Fruit fly (Drosophila melanogaster) whole organism, embryonic: Measurements from ENCODE around the gene Spx.
A peak's percentile ranks its signal among the peaks of the same experiment; 100 is the strongest.

Experiments
- Awh ChIP-seq: fragments of 200-800 bp; sonication (Bioruptor generic); IDR thresholded peaks from 2 replicates; pipeline ENCODE4, ENCODE4 v1.3.6; 2022; ENCODE audit warnings: missing biosample characterization, missing genetic modification characterization
- BEAF-32 ChIP-seq: fragments of 200-800 bp; sonication (Bioruptor generic); optimal IDR thresholded peaks from 3 replicates; lab custom pipeline; 2017; ENCODE audit warnings: missing biosample characterization, missing genetic modification characterization, mild to moderate bottlenecking, moderate library complexity, missing genetic modification reagents
- Blimp-1 ChIP-seq: fragments of 200-800 bp; sonication (Bioruptor generic); optimal IDR thresholded peaks from 3 replicates; lab custom pipeline; 2018; ENCODE audit warnings: missing biosample characterization, missing genetic modification characterization, mild to moderate bottlenecking, moderate library complexity, missing genetic modification reagents
- BtbVII ChIP-seq: fragments of 200-800 bp; sonication (Bioruptor generic); optimal IDR thresholded peaks from 3 replicates; lab custom pipeline; 2017; ENCODE audit warnings: missing biosample characterization, mild to moderate bottlenecking, missing genetic modification characterization
- C15 ChIP-seq: fragments of 200-800 bp; sonication (Bioruptor generic); IDR thresholded peaks from 3 replicates; pipeline ENCODE4 v1.3.6; 2022; ENCODE audit warnings: missing biosample characterization, missing genetic modification characterization
- CG10147 ChIP-seq: fragments of 200-800 bp; sonication (Bioruptor generic); optimal IDR thresholded peaks from 2 replicates; lab custom pipeline; 2019; ENCODE audit warnings: missing biosample characterization, mild to moderate bottlenecking, missing genetic modification characterization, moderate library complexity
- CG10267 ChIP-seq: fragments of 200-800 bp; sonication (Bioruptor generic); optimal IDR thresholded peaks from 2 replicates; lab custom pipeline; 2018; ENCODE audit warnings: missing biosample characterization, mild to moderate bottlenecking, missing genetic modification characterization, moderate library complexity
- CG10959 ChIP-seq: fragments of 200-800 bp; sonication (Bioruptor generic); IDR thresholded peaks from 2 replicates; pipeline ENCODE4 v1.3.6; 2022; ENCODE audit warnings: missing biosample characterization, missing genetic modification characterization
- CG11456 ChIP-seq: fragments of 200-800 bp; sonication (Bioruptor generic); IDR thresholded peaks from 3 replicates; pipeline ENCODE4 v1.3.6; 2022; ENCODE audit warnings: missing biosample characterization, missing genetic modification characterization
- CG13894 ChIP-seq: fragments of 200-800 bp; sonication (Bioruptor generic); optimal IDR thresholded peaks from 3 replicates; lab custom pipeline; 2018; ENCODE audit warnings: missing biosample characterization, mild to moderate bottlenecking, missing genetic modification characterization, moderate library complexity
- CG17328 ChIP-seq: fragments of 200-800 bp; sonication (Bioruptor generic); IDR thresholded peaks from 2 replicates; pipeline ENCODE4 v1.3.6; 2022; ENCODE audit warnings: missing biosample characterization, missing genetic modification characterization
- CG1832 ChIP-seq: fragments of 200-800 bp; sonication (Bioruptor generic); optimal IDR thresholded peaks from 2 replicates; lab custom pipeline; 2017; ENCODE audit warnings: missing biosample characterization, mild to moderate bottlenecking, missing genetic modification characterization, inconsistent platforms
- CG18619 ChIP-seq: fragments of 200-800 bp; sonication (Bioruptor generic); optimal IDR thresholded peaks from 3 replicates; lab custom pipeline; 2017; ENCODE audit warnings: missing biosample characterization, mild to moderate bottlenecking, missing genetic modification characterization
- CG2875 ChIP-seq: fragments of 200-800 bp; sonication (Bioruptor generic); optimal IDR thresholded peaks from 2 replicates; lab custom pipeline; 2017; ENCODE audit warnings: missing biosample characterization, mild to moderate bottlenecking, missing genetic modification characterization, missing genetic modification reagents
- CG30431 ChIP-seq: fragments of 200-800 bp; sonication (Bioruptor generic); optimal IDR thresholded peaks from 2 replicates; lab custom pipeline; 2017; ENCODE audit warnings: missing biosample characterization, missing genetic modification characterization
- CG31365 ChIP-seq: fragments of 200-800 bp; sonication (Bioruptor generic); optimal IDR thresholded peaks from 2 replicates; lab custom pipeline; 2018; ENCODE audit warnings: missing biosample characterization, mild to moderate bottlenecking, missing genetic modification characterization
- CG4404 ChIP-seq: fragments of 200-800 bp; sonication (Bioruptor generic); IDR thresholded peaks from 2 replicates; pipeline ENCODE4 v1.3.6; 2022; ENCODE audit warnings: missing biosample characterization, missing genetic modification characterization
- CG4730 ChIP-seq: fragments of 200-800 bp; sonication (Bioruptor generic); IDR thresholded peaks from 2 replicates; pipeline ENCODE4 v1.3.6; 2022; ENCODE audit warnings: missing biosample characterization, missing genetic modification characterization
- CG4820 ChIP-seq: fragments of 200-800 bp; sonication (Bioruptor generic); optimal IDR thresholded peaks from 3 replicates; lab custom pipeline; 2016; ENCODE audit warnings: missing biosample characterization, missing genetic modification characterization
- CG6654 ChIP-seq: fragments of 200-800 bp; sonication (Bioruptor generic); optimal IDR thresholded peaks from 2 replicates; lab custom pipeline; 2017; ENCODE audit warnings: missing biosample characterization, mild to moderate bottlenecking, missing genetic modification characterization
- CG7271 ChIP-seq: fragments of 200-800 bp; sonication (Bioruptor generic); optimal IDR thresholded peaks from 2 replicates; lab custom pipeline; 2018; ENCODE audit warnings: missing biosample characterization, mild to moderate bottlenecking, missing genetic modification characterization, moderate library complexity
- CG7556 ChIP-seq: fragments of 200-800 bp; sonication (Bioruptor generic); optimal IDR thresholded peaks from 2 replicates; lab custom pipeline; 2017; ENCODE audit warnings: missing biosample characterization, mild to moderate bottlenecking, missing genetic modification characterization
- CG8388 ChIP-seq: fragments of 200-800 bp; sonication (Bioruptor generic); optimal IDR thresholded peaks from 2 replicates; lab custom pipeline; 2019; ENCODE audit warnings: missing biosample characterization, mild to moderate bottlenecking, missing genetic modification characterization, moderate library complexity
- CG8478 ChIP-seq: fragments of >200 bp; optimal IDR thresholded peaks from 2 replicates; lab custom pipeline; 2018
- Camta ChIP-seq: fragments of 200-800 bp; sonication (Bioruptor generic); optimal IDR thresholded peaks from 2 replicates; lab custom pipeline; 2016; ENCODE audit warnings: missing biosample characterization, missing genetic modification characterization
- Deaf1 ChIP-seq: fragments of 200-800 bp; optimal IDR thresholded peaks from 3 replicates; lab custom pipeline; 2019; ENCODE audit warnings: missing biosample characterization, mild to moderate bottlenecking, missing genetic modification characterization, moderate library complexity
- Dref ChIP-seq: fragments of 200-800 bp; sonication (Bioruptor generic); IDR thresholded peaks from 2 replicates; pipeline ENCODE4 v1.3.6; 2022; ENCODE audit warnings: missing biosample characterization, missing genetic modification characterization
- Drgx ChIP-seq: fragments of 200-800 bp; sonication (Bioruptor generic); IDR thresholded peaks from 2 replicates; pipeline ENCODE4 v1.3.6; 2022; ENCODE audit warnings: missing biosample characterization, missing genetic modification characterization
- Fer1 ChIP-seq: fragments of 200-800 bp; sonication (Bioruptor generic); optimal IDR thresholded peaks from 2 replicates; lab custom pipeline; 2017; ENCODE audit warnings: missing biosample characterization, mild to moderate bottlenecking, missing genetic modification characterization
- HmgZ ChIP-seq: fragments of 200-800 bp; sonication (Bioruptor generic); optimal IDR thresholded peaks from 2 replicates; lab custom pipeline; 2018; ENCODE audit warnings: missing biosample characterization, mild to moderate bottlenecking, missing genetic modification characterization
- Hsf ChIP-seq: fragments of 200-800 bp; sonication (Bioruptor generic); optimal IDR thresholded peaks from 3 replicates; lab custom pipeline; 2016; ENCODE audit warnings: missing biosample characterization, missing genetic modification characterization
- Mes4 ChIP-seq: fragments of 200-800 bp; sonication (Bioruptor generic); optimal IDR thresholded peaks from 2 replicates; lab custom pipeline; 2016; ENCODE audit warnings: missing biosample characterization, missing genetic modification characterization
- Ptx1 ChIP-seq: fragments of 200-800 bp; sonication (Bioruptor generic); IDR thresholded peaks from 2 replicates; pipeline ENCODE4 v1.3.6; 2022; ENCODE audit warnings: missing biosample characterization, missing genetic modification characterization
- Stat92E ChIP-seq, 3 experiments: fragments of >200 bp in 2 of 3; fragments of 200-800 bp in 1 of 3; sonication (Bioruptor generic) in 1 of 3; optimal IDR thresholded peaks; 2 replicates each; lab custom pipeline; 2017 to 2019; ENCODE audit warnings: missing biosample characterization in 3 of 3, missing genetic modification characterization in 3 of 3, mild to moderate bottlenecking in 1 of 3, moderate library complexity in 1 of 3
- TFAM ChIP-seq: fragments of 200-800 bp; sonication (Bioruptor generic); optimal IDR thresholded peaks from 2 replicates; lab custom pipeline; 2017; ENCODE audit warnings: missing biosample characterization, missing genetic modification characterization, inconsistent platforms
- Taf1 ChIP-seq: fragments of 200-800 bp; sonication (Bioruptor generic); IDR thresholded peaks from 2 replicates; pipeline ENCODE4 v1.3.6; 2022; ENCODE audit warnings: missing biosample characterization, missing genetic modification characterization
- Vsx1 ChIP-seq: fragments of 200-800 bp; sonication (Bioruptor generic); optimal IDR thresholded peaks from 2 replicates; lab custom pipeline; 2017; ENCODE audit warnings: missing biosample characterization, mild to moderate bottlenecking, missing genetic modification characterization, missing genetic modification reagents
- al ChIP-seq: fragments of 200-800 bp; sonication (Bioruptor generic); IDR thresholded peaks from 2 replicates; pipeline ENCODE4 v1.3.6; 2022; ENCODE audit warnings: missing biosample characterization, missing genetic modification characterization
- ci ChIP-seq: fragments of 200-800 bp; sonication (Bioruptor generic); IDR thresholded peaks from 3 replicates; pipeline ENCODE4 v1.3.6; 2022; ENCODE audit warnings: missing biosample characterization, missing genetic modification characterization
- fd3F ChIP-seq: fragments of 200-800 bp; sonication (Bioruptor generic); optimal IDR thresholded peaks from 2 replicates; lab custom pipeline; 2018; ENCODE audit warnings: missing biosample characterization, mild to moderate bottlenecking, missing genetic modification characterization, moderate library complexity
- gcm ChIP-seq: fragments of 200-800 bp; sonication (Bioruptor generic); optimal IDR thresholded peaks from 2 replicates; lab custom pipeline; 2019; ENCODE audit warnings: missing biosample characterization, mild to moderate bottlenecking, missing genetic modification characterization, moderate library complexity
- gem ChIP-seq: fragments of 200-800 bp; sonication (Bioruptor generic); optimal IDR thresholded peaks from 2 replicates; lab custom pipeline; 2019; ENCODE audit warnings: missing biosample characterization, mild to moderate bottlenecking, missing genetic modification characterization, moderate library complexity
- grau ChIP-seq: fragments of 200-800 bp; optimal IDR thresholded peaks from 3 replicates; lab custom pipeline; 2019; ENCODE audit warnings: missing biosample characterization, mild to moderate bottlenecking, missing genetic modification characterization, moderate library complexity
- grn ChIP-seq: fragments of 200-800 bp; sonication (Bioruptor generic); optimal IDR thresholded peaks from 3 replicates; lab custom pipeline; 2017; ENCODE audit warnings: missing biosample characterization, missing genetic modification characterization
- kay ChIP-seq: fragments of 200-800 bp; sonication (Bioruptor generic); optimal IDR thresholded peaks from 2 replicates; lab custom pipeline; 2016; ENCODE audit warnings: missing biosample characterization, missing genetic modification characterization
- lab ChIP-seq: fragments of 200-800 bp; sonication (Bioruptor generic); optimal IDR thresholded peaks from 3 replicates; lab custom pipeline; 2017; ENCODE audit warnings: missing biosample characterization, missing genetic modification characterization, mild to moderate bottlenecking, moderate library complexity, missing genetic modification reagents
- lmd ChIP-seq: fragments of 200-800 bp; sonication (Bioruptor generic); IDR thresholded peaks from 2 replicates; pipeline ENCODE4 v1.3.6; 2022; ENCODE audit warnings: missing biosample characterization, missing genetic modification characterization
- pzg ChIP-seq: fragments of 200-800 bp; sonication (Bioruptor generic); optimal IDR thresholded peaks from 3 replicates; lab custom pipeline; 2018; ENCODE audit warnings: missing biosample characterization, mild to moderate bottlenecking, missing genetic modification characterization, moderate library complexity
- stwl ChIP-seq: fragments of 200-800 bp; sonication (Bioruptor generic); optimal IDR thresholded peaks from 3 replicates; lab custom pipeline; 2018; ENCODE audit warnings: missing biosample characterization, mild to moderate bottlenecking, missing genetic modification characterization, moderate library complexity
- toy ChIP-seq: fragments of 200-800 bp; sonication (Bioruptor generic); IDR thresholded peaks from 2 replicates; pipeline ENCODE4 v1.3.6; 2022; ENCODE audit warnings: missing biosample characterization, missing genetic modification characterization
- zen2 ChIP-seq: fragments of 200-800 bp; sonication (Bioruptor generic); IDR thresholded peaks from 3 replicates; pipeline ENCODE4 v1.3.6; 2022; ENCODE audit warnings: missing biosample characterization, missing genetic modification characterization; ENCODE audit not compliant: partially characterized antibody

Spx gene

dm6 chrX:6219845-6220345 is 35.7 kb upstream of the Spx start, which contains the start of gene Efr (continued):
- TF ChIP-seq zen2 (GFP tag; lab: Robert Waterston, UW) = no peak
- TF ChIP-seq pzg (GFP tag; lab: Kevin White, UChicago) = peak; percentile 56
- no peak for TF ChIP-seq CG17328 (GFP tag; lab: Robert Waterston, UW)
- TF ChIP-seq Ptx1 (GFP tag; lab: Robert Waterston, UW) = no peak
- TF ChIP-seq CG10959 = no peak
- TF ChIP-seq CG6654 (GFP tag; lab: Kevin White, UChicago) = no peak
- no peak for TF ChIP-seq kay
- TF ChIP-seq Fer1 (GFP tag; lab: Kevin White, UChicago) = peak; percentile 15
- TF ChIP-seq CG13894 = peak; percentile 17
- no peak for TF ChIP-seq CG11456
- no peak for TF ChIP-seq Hsf
- TF ChIP-seq CG10267 (tag; lab: Kevin White, UChicago) = no peak
- no peak for TF ChIP-seq CG8478 (lab: Kevin White, UChicago)
- TF ChIP-seq CG4820 (GFP tag; lab: Kevin White, UChicago) = no peak
- TF ChIP-seq gem (tag; lab: Kevin White, UChicago) = no peak
- no peak for TF ChIP-seq al (GFP tag; lab: Robert Waterston, UW)
- peak; percentile 28 for TF ChIP-seq BEAF-32 (GFP tag; lab: Kevin White, UChicago)
- TF ChIP-seq CG7556 = no peak
- no peak for TF ChIP-seq fd3F
- TF ChIP-seq stwl (tag; lab: Kevin White, UChicago) = peak; percentile 15
- no peak for TF ChIP-seq Vsx1 (GFP tag; lab: Kevin White, UChicago)
- TF ChIP-seq Taf1 = no peak
- TF ChIP-seq CG8388 (GFP tag; lab: Kevin White, UChicago) = no peak
- TF ChIP-seq CG4404 = no peak
- peak; percentile 10 for TF ChIP-seq CG10147
- TF ChIP-seq lmd = no peak
- no peak for TF ChIP-seq toy (GFP tag; lab: Robert Waterston, UW)
- TF ChIP-seq CG7271 (tag; lab: Kevin White, UChicago) = no peak
- TF ChIP-seq Camta = no peak
- TF ChIP-seq Blimp-1 (GFP tag; lab: Kevin White, UChicago) = no peak
- peak; percentile 25 for TF ChIP-seq CG1832 (GFP tag; lab: Kevin White, UChicago)
- no peak for TF ChIP-seq gcm (GFP tag; lab: Kevin White, UChicago)
- no peak for TF ChIP-seq C15
- TF ChIP-seq CG30431 = no peak
- TF ChIP-seq ci (GFP tag; lab: Robert Waterston, UW) = 0 out of 3 replicates have a peak, but pooled peaks have one; percentile 40
- TF ChIP-seq CG4730 (GFP tag; lab: Robert Waterston, UW) = no peak
- peak; percentile 97 for TF ChIP-seq grn (GFP tag; lab: Kevin White, UChicago)
- TF ChIP-seq Stat92E (GFP tag; optimal IDR thresholded peaks at IDR 0.05; lab: Kevin White, UChicago) = no peak
- no peak for TF ChIP-seq TFAM (GFP tag; lab: Kevin White, UChicago)
- peak; percentile 33 for TF ChIP-seq lab (GFP tag; lab: Kevin White, UChicago)
- TF ChIP-seq grau = no peak
- TF ChIP-seq Dref (GFP tag; lab: Robert Waterston, UW) = peak; percentile 76
- no peak for TF ChIP-seq Drgx (GFP tag; lab: Robert Waterston, UW)
- TF ChIP-seq HmgZ (tag; lab: Kevin White, UChicago) = no peak
- peak; percentile 28 for TF ChIP-seq Deaf1 (tag; lab: Kevin White, UChicago)
- TF ChIP-seq CG2875 (GFP tag; lab: Kevin White, UChicago) = no peak
- TF ChIP-seq CG31365 (tag; lab: Kevin White, UChicago) = no peak
- TF ChIP-seq CG18619 = no peak
- peak; percentile 13 for TF ChIP-seq BtbVII
- no peak for TF ChIP-seq Awh (GFP tag; lab: Robert Waterston, UW)
- TF ChIP-seq Mes4 (GFP tag; lab: Kevin White, UChicago) = no peak
